Worm (Caenorhabditis elegans): Measurements from ENCODE around the gene R13A1.10.

The R13A1.10 gene

DNA sequence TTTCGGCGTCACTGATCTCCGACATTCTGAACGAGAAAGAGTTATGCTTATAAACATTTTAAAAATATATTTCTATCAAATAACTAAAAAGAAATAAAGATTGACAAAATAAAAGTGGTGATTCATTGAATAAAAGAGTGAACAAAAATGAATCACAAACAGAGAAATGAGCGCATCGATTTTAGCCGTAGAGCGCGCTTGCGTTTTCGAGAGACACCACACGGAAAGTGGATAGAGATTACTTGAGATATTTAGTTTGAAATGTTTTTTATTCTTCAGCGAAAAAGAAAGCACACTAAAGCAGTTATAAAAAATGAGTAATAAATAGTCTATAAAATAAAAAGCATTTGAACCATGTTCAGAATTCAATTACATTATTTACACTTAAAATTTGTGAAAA lies 3.2 kb upstream of the R13A1.10 start, which contains the start of gene cap-1 (continued):
- TF ChIP-seq dmd-6 (GFP tag; IDR thresholded peaks at IDR 0.05), result 0 out of 2 replicates have a peak, but pooled peaks have one; percentile 29

DNA sequence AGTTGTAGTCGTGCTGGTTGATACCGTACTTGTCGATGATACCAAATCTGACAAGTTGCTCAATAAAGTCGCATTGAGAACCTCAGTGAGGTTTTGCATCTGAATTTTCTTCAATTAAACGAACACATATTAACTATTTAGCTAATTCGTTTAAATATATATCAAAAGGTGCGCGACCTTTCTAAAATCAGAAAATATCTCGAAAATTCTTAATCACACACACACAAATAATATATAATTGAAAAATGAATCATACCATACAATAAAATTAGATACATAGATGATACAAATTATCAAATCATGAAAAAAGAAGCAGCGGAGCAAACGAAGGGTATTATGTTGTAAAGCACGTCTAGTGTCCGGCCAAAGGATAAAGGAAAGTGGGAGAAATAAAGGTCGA lies 1.2 kb upstream of the R13A1.10 start, which contains the start of gene D2024.5:
Gene D2024.5, minus strand, starts transcription at position 101 of the 400 bp plus-strand sequence.
- TF ChIP-seq daf-12 (tag; optimal IDR thresholded peaks at IDR 0.05), result no peak
- TF ChIP-seq arid-1 (GFP tag; conservative IDR thresholded peaks at IDR 0.05), result no peak
- no peak for TF ChIP-seq cey-2 (tag; optimal IDR thresholded peaks at IDR 0.05; ENCODE audit: borderline replicate concordance, insufficient read depth)
- no peak for TF ChIP-seq dmd-8 (GFP tag; IDR thresholded peaks at IDR 0.05)
- no peak for TF ChIP-seq aha-1 (tag)
- TF ChIP-seq tra-1 (GFP tag; IDR thresholded peaks at IDR 0.05), result no peak
- TF ChIP-seq F26F4.8 (GFP tag; conservative IDR thresholded peaks at IDR 0.05), result no peak
- no peak for TF ChIP-seq unc-62 (GFP tag; optimal IDR thresholded peaks at IDR 0.05 in 1 of 2)
- no peak for TF ChIP-seq unc-62 (tag; optimal IDR thresholded peaks at IDR 0.05)
- no peak for TF ChIP-seq nhr-25 (tag; optimal IDR thresholded peaks at IDR 0.05; ENCODE audit: borderline replicate concordance, insufficient read depth)
- TF ChIP-seq php-3 (GFP tag; IDR thresholded peaks at IDR 0.05), result no peak

DNA sequence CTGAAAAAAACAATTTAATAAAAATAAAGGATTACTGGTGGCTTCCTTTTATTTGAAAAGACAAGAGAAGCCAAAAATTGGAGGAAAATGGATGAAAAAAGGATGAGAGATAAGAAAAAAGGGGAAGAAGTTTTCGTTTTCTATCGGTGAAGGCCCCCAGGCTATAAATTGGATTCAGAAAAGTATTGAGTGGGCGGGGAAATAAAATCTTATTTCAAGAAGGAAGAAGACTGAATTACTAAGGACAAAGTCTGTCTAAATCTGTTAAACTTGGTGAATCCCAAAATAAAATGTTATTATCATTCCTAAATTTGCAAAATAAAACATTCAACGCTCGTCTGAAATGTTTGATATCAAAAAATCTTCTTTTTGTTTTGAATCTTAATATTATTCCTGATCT lies 4.9 kb downstream of the R13A1.10 start:
- TF ChIP-seq aha-1 (tag) (peak; percentile 56), hmg-1.1 (GFP tag; IDR thresholded peaks at IDR 0.05) (no peak)

DNA sequence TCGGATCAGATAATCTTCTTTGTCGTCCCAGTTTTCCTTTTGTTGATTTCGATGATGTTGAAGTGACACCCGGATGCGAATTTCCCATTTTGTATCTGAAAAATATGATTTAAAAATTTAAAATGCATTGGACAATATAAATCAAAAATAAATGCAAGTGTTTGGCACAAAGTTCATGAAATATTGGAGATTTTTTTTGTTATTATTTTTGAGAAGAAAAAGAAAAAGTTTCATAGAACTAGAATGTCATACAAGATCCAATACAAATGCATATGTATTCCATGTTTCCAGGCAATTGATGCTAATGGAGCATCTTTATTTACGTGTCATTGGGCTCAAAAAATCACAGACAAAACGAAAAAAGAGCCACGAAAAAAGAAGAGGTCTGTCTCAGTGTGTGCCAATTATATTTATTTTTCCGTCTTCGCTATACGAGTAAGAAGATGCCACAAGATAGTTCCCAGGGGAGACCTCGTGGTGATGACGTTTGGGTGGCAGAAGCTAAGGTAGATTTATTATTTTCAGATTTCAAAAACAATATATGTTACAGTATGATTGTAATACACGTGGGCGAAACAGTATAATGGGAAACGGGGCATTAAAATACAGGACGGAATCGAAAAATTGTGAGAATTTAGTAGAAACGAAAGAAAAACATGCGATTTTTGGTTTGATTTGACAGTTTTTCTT lies 7.4 kb downstream of the R13A1.10 start, which contains the start of the genes glb-23 and R13A1.1:
Gene glb-23, minus strand, starts transcription at position 101 of the 690 bp plus-strand sequence.
Gene R13A1.1, plus strand, starts transcription at position 640 of the 690 bp plus-strand sequence.
- TF ChIP-seq mxl-3 (GFP tag; optimal IDR thresholded peaks at IDR 0.05) (no peak), nhr-6 (tag; optimal IDR thresholded peaks at IDR 0.05) (no peak), nhr-10 (tag; optimal IDR thresholded peaks at IDR 0.05) (no peak), duxl-1 (tag; optimal IDR thresholded peaks at IDR 0.05; ENCODE audit: poor library complexity) (no peak), Y75B8A.6 (GFP tag; IDR thresholded peaks at IDR 0.05) (no peak), dmd-9 (GFP tag; IDR thresholded peaks at IDR 0.05) (no peak), T26A8.4 (GFP tag; IDR thresholded peaks at IDR 0.05) (no peak), aly-2 (tag; optimal IDR thresholded peaks at IDR 0.05) (no peak), ZK337.2 (GFP tag; IDR thresholded peaks at IDR 0.05) (no peak), sdz-12 (GFP tag; optimal IDR thresholded peaks at IDR 0.05) (no peak), ama-1 (optimal IDR thresholded peaks at IDR 0.05) (no peak), arid-1 (GFP tag; conservative IDR thresholded peaks at IDR 0.05) (no peak), nhr-76 (tag; optimal IDR thresholded peaks at IDR 0.05) (no peak), fkh-10 (GFP tag; optimal IDR thresholded peaks at IDR 0.05) (no peak), set-16 (GFP tag; IDR thresholded peaks at IDR 0.05) (no peak), hmg-1.1 (GFP tag; IDR thresholded peaks at IDR 0.05) (no peak), zag-1 (tag; optimal IDR thresholded peaks at IDR 0.05) (no peak), nhr-28 (tag; optimal IDR thresholded peaks at IDR 0.05) (no peak), gei-8 (GFP tag; optimal IDR thresholded peaks at IDR 0.05) (no peak), nhr-111 (GFP tag; optimal IDR thresholded peaks at IDR 0.05) (no peak)

DNA sequence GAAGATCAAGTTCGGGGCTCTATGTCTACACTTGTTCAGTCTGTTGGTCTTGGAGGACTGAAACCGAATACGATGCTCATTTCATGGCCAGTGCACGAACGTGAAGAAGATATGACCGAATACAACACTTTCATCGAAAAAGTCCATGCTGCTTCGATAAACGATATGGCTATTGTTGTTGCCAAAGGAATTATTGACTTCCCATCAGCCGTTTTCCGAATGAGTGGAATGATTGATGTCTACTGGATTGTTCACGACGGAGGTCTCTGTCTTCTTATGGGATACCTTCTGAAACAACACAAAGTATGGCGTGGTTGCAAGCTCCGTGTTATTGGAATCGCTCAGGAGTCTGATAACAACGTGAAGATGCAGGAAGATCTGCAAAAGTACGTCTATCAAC lies 10.8 kb downstream of the R13A1.10 start:
- TF ChIP-seq snpc-4 (tag; optimal IDR thresholded peaks at IDR 0.05) (no peak), Y105C5A.15 (GFP tag; IDR thresholded peaks at IDR 0.05) (no peak), ceh-32 (tag; optimal IDR thresholded peaks at IDR 0.05; ENCODE audit: poor library complexity) (no peak), daf-16 (GFP tag; optimal IDR thresholded peaks at IDR 0.05) (no peak), daf-16 (tag; optimal IDR thresholded peaks at IDR 0.05) (no peak), lir-3 (tag; optimal IDR thresholded peaks at IDR 0.05) (no peak), tra-1 (GFP tag; IDR thresholded peaks at IDR 0.05) (no peak), nhr-10 (tag; optimal IDR thresholded peaks at IDR 0.05) (no peak), mxl-2 (GFP tag; conservative IDR thresholded peaks at IDR 0.05) (no peak), unc-62 (GFP tag; optimal IDR thresholded peaks at IDR 0.05 in 1 of 2) (peak in 1 of 2 experiments; percentile 89), unc-62 (tag; optimal IDR thresholded peaks at IDR 0.05) (no peak), zag-1 (tag; optimal IDR thresholded peaks at IDR 0.05) (no peak), aha-1 (tag) (peak; percentile 74), jun-1 (tag; optimal IDR thresholded peaks at IDR 0.05) (no peak)
